Worm (Caenorhabditis elegans) whole organism, L3 larva: ENCODE data around the gene faah-5.

ENCODE experiments used
- R02D3.7 ChIP-seq: fragments of 150-350 bp; optimal IDR thresholded peaks from 2 replicates; lab custom pipeline; 2014; ENCODE audit warnings: missing biosample characterization, missing genetic modification characterization
- aly-2 ChIP-seq: fragments of 150-350 bp; optimal IDR thresholded peaks from 2 replicates; lab custom pipeline; 2014; ENCODE audit warnings: missing biosample characterization, missing genetic modification characterization
- daf-12 ChIP-seq: fragments of 150-350 bp; optimal IDR thresholded peaks from 2 replicates; lab custom pipeline; 2014; ENCODE audit warnings: missing biosample characterization, missing genetic modification reagents, missing genetic modification characterization
- elt-1 ChIP-seq: fragments of 150-350 bp; optimal IDR thresholded peaks from 2 replicates; lab custom pipeline; 2014; ENCODE audit warnings: missing biosample characterization, missing genetic modification characterization
- eor-1 ChIP-seq, 2 experiments: fragments of 150-350 bp; optimal IDR thresholded peaks; 2 replicates each; lab custom pipeline; 2014 to 2018; ENCODE audit warnings: missing biosample characterization in 2 of 2, missing genetic modification characterization in 2 of 2
- fos-1 ChIP-seq: fragments of 150-350 bp; optimal IDR thresholded peaks from 2 replicates; lab custom pipeline; 2014; ENCODE audit warnings: missing biosample characterization, missing genetic modification characterization
- hmg-11 ChIP-seq: sonication (generic microtip); optimal IDR thresholded peaks from 2 replicates; lab custom pipeline; 2016; ENCODE audit warnings: missing genetic modification characterization, missing compliant biosample characterization
- mdl-1 ChIP-seq: fragments of 150-350 bp; optimal IDR thresholded peaks from 2 replicates; lab custom pipeline; 2014; ENCODE audit warnings: missing biosample characterization, missing genetic modification characterization
- nhr-11 ChIP-seq: fragments of 150-350 bp; optimal IDR thresholded peaks from 2 replicates; lab custom pipeline; 2014; ENCODE audit warnings: missing biosample characterization, missing genetic modification characterization
- nhr-237 ChIP-seq: fragments of 150-350 bp; optimal IDR thresholded peaks from 2 replicates; lab custom pipeline; 2014; ENCODE audit warnings: missing biosample characterization, missing genetic modification characterization
- nhr-43 ChIP-seq: sonication (generic microtip); optimal IDR thresholded peaks from 2 replicates; lab custom pipeline; 2016; ENCODE audit warnings: mild to moderate bottlenecking, missing genetic modification characterization, missing compliant biosample characterization; ENCODE audit not compliant: poor library complexity, severe bottlenecking
- sea-2 ChIP-seq: fragments of 150-350 bp; sonication (generic microtip); optimal IDR thresholded peaks from 4 replicates; lab custom pipeline; 2014; ENCODE audit warnings: missing biosample characterization, missing genetic modification reagents, missing genetic modification characterization
- skn-1 ChIP-seq: fragments of 150-350 bp; optimal IDR thresholded peaks from 2 replicates; lab custom pipeline; 2014; ENCODE audit warnings: missing biosample characterization, missing genetic modification characterization
- ztf-4 ChIP-seq: fragments of 150-350 bp; optimal IDR thresholded peaks from 2 replicates; lab custom pipeline; 2014; ENCODE audit warnings: missing biosample characterization, missing genetic modification characterization

ce11 chrIII:11869231-11869912 lies 21.9 kb downstream of the faah-5 start, which contains the start of gene taf-12:
- TF ChIP-seq skn-1 (tag; lab: Kevin White, UChicago) (no peak), daf-12 (tag; lab: Kevin White, UChicago) (no peak), ztf-4 (no peak), R02D3.7 (tag; lab: Kevin White, UChicago) (no peak), aly-2 (tag; lab: Kevin White, UChicago) (no peak), eor-1 (tag; optimal IDR thresholded peaks at IDR 0.05; lab: Kevin White, UChicago) (no peak), fos-1 (tag; lab: Kevin White, UChicago) (no peak), nhr-237 (tag; lab: Kevin White, UChicago) (no peak), nhr-11 (tag; lab: Kevin White, UChicago) (no peak), hmg-11 (tag; lab: Kevin White, UChicago) (no peak), sea-2 (GFP tag; lab: Kevin White, UChicago) (no peak), nhr-43 (tag; lab: Kevin White, UChicago) (no peak), elt-1 (tag; lab: Kevin White, UChicago) (no peak), mdl-1 (no peak)
